Worm (Caenorhabditis elegans): ENCODE measurements around the gene C49F5.3.

C49F5.3 gene

ce11 chrX:11965663-11966304, 17.6 kb downstream of the C49F5.3 start, which contains the start of gene sams-1 (continued):
- TF ChIP-seq zip-4 (GFP tag; optimal IDR thresholded peaks at IDR 0.05) (no peak), ama-1 (optimal IDR thresholded peaks at IDR 0.05) (peak; percentile 78), ceh-82 (tag; optimal IDR thresholded peaks at IDR 0.05) (no peak), ztf-11 (tag; optimal IDR thresholded peaks at IDR 0.05) (no peak), fkh-10 (GFP tag; optimal IDR thresholded peaks at IDR 0.05) (no peak), snu-23 (GFP tag; optimal IDR thresholded peaks at IDR 0.05) (peak; percentile 39), mep-1 (tag; optimal IDR thresholded peaks at IDR 0.05) (no peak), ets-5 (GFP tag; IDR thresholded peaks at IDR 0.05) (no peak), alr-1 (tag; optimal IDR thresholded peaks at IDR 0.05; ENCODE audit: borderline replicate concordance) (no peak), C16A3.4 (tag; optimal IDR thresholded peaks at IDR 0.05) (no peak), efl-1 (optimal IDR thresholded peaks at IDR 0.05) (no peak), efl-1 (GFP tag; optimal IDR thresholded peaks at IDR 0.05 in 1 of 2) (peak in 1 of 2 experiments; percentile 8), fkh-4 (tag; optimal IDR thresholded peaks at IDR 0.05; ENCODE audit: borderline replicate concordance) (no peak), blmp-1 (tag; optimal IDR thresholded peaks at IDR 0.05) (peak; percentile 68), unc-30 (tag; optimal IDR thresholded peaks at IDR 0.05) (no peak), egl-13 (tag; optimal IDR thresholded peaks at IDR 0.05) (no peak), lin-14 (GFP tag; optimal IDR thresholded peaks at IDR 0.05) (peak; percentile 38), hpl-2 (GFP tag; optimal IDR thresholded peaks at IDR 0.05) (no peak), nhr-19 (GFP tag; conservative IDR thresholded peaks at IDR 0.05) (peak; percentile 40), ceh-88 (GFP tag; IDR thresholded peaks at IDR 0.05) (no peak), nhr-11 (tag; optimal IDR thresholded peaks at IDR 0.05) (no peak), nhr-47 (tag; optimal IDR thresholded peaks at IDR 0.05) (peak; percentile 23), skn-1 (tag; optimal IDR thresholded peaks at IDR 0.05) (peak; percentile 30), nhr-12 (tag; optimal IDR thresholded peaks at IDR 0.05) (no peak), elt-3 (tag; optimal IDR thresholded peaks at IDR 0.05) (peak in 1 of 6 experiments; percentile 59)

- TF ChIP-seq jun-1 (tag; optimal IDR thresholded peaks at IDR 0.05) (no peak), nhr-19 (GFP tag; conservative IDR thresholded peaks at IDR 0.05) (peak; percentile 10), mef-2 (tag; optimal IDR thresholded peaks at IDR 0.05) (no peak), nhr-90 (tag; optimal IDR thresholded peaks at IDR 0.05; ENCODE audit: poor library complexity) (no peak), unc-86 (tag; optimal IDR thresholded peaks at IDR 0.05) (no peak), egl-27 (tag; optimal IDR thresholded peaks at IDR 0.05) (no peak), tlp-1 (tag; optimal IDR thresholded peaks at IDR 0.05) (no peak), hpl-2 (GFP tag; optimal IDR thresholded peaks at IDR 0.05) (no peak), unc-30 (tag; optimal IDR thresholded peaks at IDR 0.05) (no peak), ztf-4 (tag; optimal IDR thresholded peaks at IDR 0.05) (no peak), nhr-85 (tag) (peak; percentile 84), vab-15 (tag; optimal IDR thresholded peaks at IDR 0.05) (no peak), lir-3 (tag; optimal IDR thresholded peaks at IDR 0.05; ENCODE audit: poor library complexity) (no peak), nhr-20 (tag; optimal IDR thresholded peaks at IDR 0.05) (peak; percentile 64), C34B4.2 (tag; optimal IDR thresholded peaks at IDR 0.05) (no peak), lsy-2 (tag; optimal IDR thresholded peaks at IDR 0.05) (no peak), ztf-11 (tag; optimal IDR thresholded peaks at IDR 0.05) (no peak), nhr-71 (tag; optimal IDR thresholded peaks at IDR 0.05) (peak; percentile 13), lin-35 (GFP tag; optimal IDR thresholded peaks at IDR 0.05) (peak in 1 of 2 experiments; percentile 40), nhr-77 (tag; optimal IDR thresholded peaks at IDR 0.05) (no peak), hlh-17 (GFP tag; optimal IDR thresholded peaks at IDR 0.05; ENCODE audit: borderline replicate concordance) (no peak), snu-23 (GFP tag; optimal IDR thresholded peaks at IDR 0.05) (peak; percentile 13), nhr-12 (tag; optimal IDR thresholded peaks at IDR 0.05) (no peak), pax-3 (tag; optimal IDR thresholded peaks at IDR 0.05) (no peak), C16A3.4 (tag; optimal IDR thresholded peaks at IDR 0.05) (no peak), elt-3 (tag; optimal IDR thresholded peaks at IDR 0.05) (peak in 2 of 6 experiments; percentile 22 to 81), tbx-2 (tag; optimal IDR thresholded peaks at IDR 0.05) (peak; percentile 24), mdl-1 (tag; optimal IDR thresholded peaks at IDR 0.05) (peak in 1 of 2 experiments; percentile 1), sptf-1 (tag; optimal IDR thresholded peaks at IDR 0.05) (no peak), ces-1 (GFP tag; optimal IDR thresholded peaks at IDR 0.05) (no peak), swsn-7 (tag; optimal IDR thresholded peaks at IDR 0.05) (no peak), dpl-1 (GFP tag; optimal IDR thresholded peaks at IDR 0.05) (no peak), ceh-82 (tag; optimal IDR thresholded peaks at IDR 0.05) (no peak), grh-1 (GFP tag; IDR thresholded peaks at IDR 0.05) (peak; percentile 65; the same call in 1 of the 2 replicates), lin-14 (GFP tag; optimal IDR thresholded peaks at IDR 0.05) (peak; percentile 53)
These were observed 18.3 kb downstream of the C49F5.3 start for ce11 chrX:11965163-11965562.

Data from whole organism, L1 larva.